Worm (Caenorhabditis elegans) whole organism, early embryonic: Measurements from ENCODE around the gene col-132.

ENCODE experiments used
- B0310.2 ChIP-seq: sonication (generic microtip); optimal IDR thresholded peaks from 2 replicates; lab custom pipeline; 2016; ENCODE audit warnings: mild to moderate bottlenecking, missing genetic modification characterization, missing compliant biosample characterization
- F13C5.2 ChIP-seq: sonication (generic microtip); optimal IDR thresholded peaks from 2 replicates; lab custom pipeline; 2017; ENCODE audit warnings: mild to moderate bottlenecking, missing genetic modification characterization, inconsistent platforms, missing compliant biosample characterization
- aly-1 ChIP-seq: sonication (generic microtip); optimal IDR thresholded peaks from 2 replicates; lab custom pipeline; 2016; ENCODE audit warnings: missing genetic modification characterization, missing compliant biosample characterization
- ama-1 ChIP-seq: fragments of 150-350 bp; optimal IDR thresholded peaks from 2 replicates; lab custom pipeline; 2014
- ceh-13 ChIP-seq: fragments of 200-800 bp; sonication (Bioruptor generic); optimal IDR thresholded peaks from 2 replicates; lab custom pipeline; 2018; ENCODE audit warnings: mild to moderate bottlenecking, missing genetic modification characterization, missing compliant biosample characterization
- ceh-36 ChIP-seq: sonication (generic microtip); optimal IDR thresholded peaks from 2 replicates; lab custom pipeline; 2016; ENCODE audit warnings: missing genetic modification characterization, inconsistent platforms, missing compliant biosample characterization
- ets-7 ChIP-seq: sonication (generic microtip); optimal IDR thresholded peaks from 2 replicates; lab custom pipeline; 2016; ENCODE audit warnings: missing genotype, missing genetic modification characterization, missing compliant biosample characterization
- flt-1 ChIP-seq: fragments of 200-800 bp; sonication (Bioruptor generic); IDR thresholded peaks from 2 replicates; pipeline ENCODE4 v1.3.6; 2022; ENCODE audit warnings: missing genetic modification characterization, missing compliant biosample characterization
- hmbx-1 ChIP-seq: sonication (generic microtip); optimal IDR thresholded peaks from 2 replicates; lab custom pipeline; 2016; ENCODE audit warnings: mild to moderate bottlenecking, missing genetic modification characterization, missing compliant biosample characterization
- hmg-4 ChIP-seq: fragments of 200-800 bp; sonication (Bioruptor generic); optimal IDR thresholded peaks from 2 replicates; lab custom pipeline; 2018; ENCODE audit warnings: mild to moderate bottlenecking, missing genetic modification characterization, missing compliant biosample characterization
- hnd-1 ChIP-seq: sonication (generic microtip); optimal IDR thresholded peaks from 2 replicates; lab custom pipeline; 2016; ENCODE audit warnings: missing genetic modification characterization, missing compliant biosample characterization
- pes-1 ChIP-seq: fragments of 200-800 bp; sonication (Bioruptor generic); IDR thresholded peaks from 2 replicates; pipeline ENCODE4 v1.3.6; 2022; ENCODE audit warnings: missing genetic modification reagents, missing genetic modification characterization, missing compliant biosample characterization
- scrt-1 ChIP-seq: fragments of 200-800 bp; sonication (Bioruptor generic); IDR thresholded peaks from 2 replicates; pipeline ENCODE4 v1.3.6; 2022; ENCODE audit warnings: missing genetic modification characterization, missing compliant biosample characterization
- sea-1 ChIP-seq: fragments of 200-800 bp; sonication (Bioruptor generic); conservative IDR thresholded peaks from 2 replicates; pipeline ENCODE4 v1.3.6; 2022; ENCODE audit warnings: missing genetic modification characterization, missing compliant biosample characterization
- tbx-11 ChIP-seq: fragments of 200-800 bp; sonication (Bioruptor generic); IDR thresholded peaks from 2 replicates; pipeline ENCODE4 v1.3.6; 2022; ENCODE audit warnings: missing genetic modification characterization, missing compliant biosample characterization
- tbx-37 ChIP-seq: fragments of 200-800 bp; sonication (Bioruptor generic); conservative IDR thresholded peaks from 2 replicates; pipeline ENCODE4 v1.3.6; 2022; ENCODE audit warnings: missing genetic modification reagents, missing genetic modification characterization, missing compliant biosample characterization
- tra-4 ChIP-seq: sonication (generic microtip); optimal IDR thresholded peaks from 2 replicates; lab custom pipeline; 2017; ENCODE audit warnings: missing genetic modification characterization, missing compliant biosample characterization

Gene col-132

ce11 chrIV:13052568-13052967, 38.3 kb downstream of the col-132 start, which contains the start of gene F49E11.7:
TSS of gene F49E11.7 (plus strand) at chrIV:13052868.
- TF ChIP-seq ets-7 (tag; lab: Kevin White, UChicago) = no peak
- no peak for TF ChIP-seq hmg-4 (GFP tag; lab: Kevin White, UChicago)
- no peak for TF ChIP-seq hnd-1
- no peak for TF ChIP-seq tbx-11 (GFP tag; lab: Robert Waterston, UW)
- TF ChIP-seq aly-1 (tag; lab: Kevin White, UChicago) = no peak
- no peak for TF ChIP-seq ama-1 (lab: Kevin White, UChicago)

ce11 chrIV:13051073-13051472, 39.8 kb downstream of the col-132 start, which contains the start of gene scl-11:
TSS of gene scl-11 (plus strand) at chrIV:13051373.
- TF ChIP-seq aly-1 (tag; lab: Kevin White, UChicago) = no peak
- no peak for TF ChIP-seq hnd-1
- no peak for TF ChIP-seq flt-1
- TF ChIP-seq ceh-36 (tag; lab: Kevin White, UChicago) = no peak
- no peak for TF ChIP-seq ceh-13 (GFP tag; lab: Kevin White, UChicago)
- TF ChIP-seq hmbx-1 (tag; lab: Kevin White, UChicago) = no peak
- TF ChIP-seq F13C5.2 (tag; lab: Kevin White, UChicago) = no peak
- no peak for TF ChIP-seq sea-1 (GFP tag; lab: Robert Waterston, UW)
- TF ChIP-seq ama-1 (lab: Kevin White, UChicago) = no peak
- no peak for TF ChIP-seq tbx-37 (GFP tag; lab: Robert Waterston, UW)
- TF ChIP-seq scrt-1 = no peak
- no peak for TF ChIP-seq hmg-4 (GFP tag; lab: Kevin White, UChicago)
- TF ChIP-seq pes-1 = no peak

ce11 chrIV:13048157-13048556, 42.7 kb downstream of the col-132 start, which contains the start of gene scl-10:
TSS of gene scl-10 (plus strand) at chrIV:13048457.
- TF ChIP-seq tbx-11 (GFP tag; lab: Robert Waterston, UW) (no peak), aly-1 (tag; lab: Kevin White, UChicago) (no peak), sea-1 (GFP tag; lab: Robert Waterston, UW) (no peak), pes-1 (no peak), scrt-1 (no peak)

- TF ChIP-seq aly-1 (tag; lab: Kevin White, UChicago) (no peak), pes-1 (no peak), F13C5.2 (tag; lab: Kevin White, UChicago) (no peak), tbx-11 (GFP tag; lab: Robert Waterston, UW) (no peak), flt-1 (no peak), ceh-13 (GFP tag; lab: Kevin White, UChicago) (no peak), hnd-1 (no peak), ets-7 (tag; lab: Kevin White, UChicago) (no peak), tra-4 (tag; lab: Kevin White, UChicago) (no peak), ama-1 (lab: Kevin White, UChicago) (no peak), scrt-1 (no peak), hmg-4 (GFP tag; lab: Kevin White, UChicago) (no peak), tbx-37 (GFP tag; lab: Robert Waterston, UW) (no peak), sea-1 (GFP tag; lab: Robert Waterston, UW) (no peak), ceh-36 (tag; lab: Kevin White, UChicago) (no peak), B0310.2 (tag; lab: Kevin White, UChicago) (no peak)
These were observed 44.0 kb downstream of the col-132 start, which contains the start of gene scl-9 for ce11 chrIV:13046848-13047247. TSS of gene scl-9 (plus strand) at chrIV:13047148.

- no peak for TF ChIP-seq ceh-13 (GFP tag; lab: Kevin White, UChicago)
- TF ChIP-seq F13C5.2 (tag; lab: Kevin White, UChicago) = no peak
- no peak for TF ChIP-seq hmbx-1 (tag; lab: Kevin White, UChicago)
- no peak for TF ChIP-seq tra-4 (tag; lab: Kevin White, UChicago)
- TF ChIP-seq hmg-4 (GFP tag; lab: Kevin White, UChicago) = no peak
- no peak for TF ChIP-seq hnd-1
- no peak for TF ChIP-seq aly-1 (tag; lab: Kevin White, UChicago)
- no peak for TF ChIP-seq B0310.2 (tag; lab: Kevin White, UChicago)
- no peak for TF ChIP-seq sea-1 (GFP tag; lab: Robert Waterston, UW)
- no peak for TF ChIP-seq ama-1 (lab: Kevin White, UChicago)
- TF ChIP-seq pes-1 = no peak
- TF ChIP-seq tbx-11 (GFP tag; lab: Robert Waterston, UW) = no peak
- TF ChIP-seq scrt-1 = no peak
These were observed 45.9 kb downstream of the col-132 start for ce11 chrIV:13044980-13045379.

ce11 chrIV:13042091-13042490, 48.8 kb downstream of the col-132 start, which contains the start of gene amt-2:
TSS of gene amt-2 (plus strand) at chrIV:13042391.
- TF ChIP-seq ceh-36 (tag; lab: Kevin White, UChicago) (no peak), flt-1 (no peak), tbx-37 (GFP tag; lab: Robert Waterston, UW) (no peak), scrt-1 (no peak), tbx-11 (GFP tag; lab: Robert Waterston, UW) (no peak), ceh-13 (GFP tag; lab: Kevin White, UChicago) (no peak), sea-1 (GFP tag; lab: Robert Waterston, UW) (no peak), hmbx-1 (tag; lab: Kevin White, UChicago) (no peak), hmg-4 (GFP tag; lab: Kevin White, UChicago) (no peak), aly-1 (tag; lab: Kevin White, UChicago) (no peak), tra-4 (tag; lab: Kevin White, UChicago) (no peak), hnd-1 (no peak), ama-1 (lab: Kevin White, UChicago) (no peak), ets-7 (tag; lab: Kevin White, UChicago) (no peak), F13C5.2 (tag; lab: Kevin White, UChicago) (no peak), pes-1 (no peak)

- TF ChIP-seq ama-1 (lab: Kevin White, UChicago) = no peak
- no peak for TF ChIP-seq flt-1
- no peak for TF ChIP-seq hnd-1
- no peak for TF ChIP-seq hmbx-1 (tag; lab: Kevin White, UChicago)
- no peak for TF ChIP-seq ceh-13 (GFP tag; lab: Kevin White, UChicago)
- no peak for TF ChIP-seq aly-1 (tag; lab: Kevin White, UChicago)
These were observed 49.4 kb downstream of the col-132 start for ce11 chrIV:13041486-13041885.
